Fruit fly (Drosophila melanogaster): ENCODE results near the gene CG17186.

The CG17186 gene

DNA sequence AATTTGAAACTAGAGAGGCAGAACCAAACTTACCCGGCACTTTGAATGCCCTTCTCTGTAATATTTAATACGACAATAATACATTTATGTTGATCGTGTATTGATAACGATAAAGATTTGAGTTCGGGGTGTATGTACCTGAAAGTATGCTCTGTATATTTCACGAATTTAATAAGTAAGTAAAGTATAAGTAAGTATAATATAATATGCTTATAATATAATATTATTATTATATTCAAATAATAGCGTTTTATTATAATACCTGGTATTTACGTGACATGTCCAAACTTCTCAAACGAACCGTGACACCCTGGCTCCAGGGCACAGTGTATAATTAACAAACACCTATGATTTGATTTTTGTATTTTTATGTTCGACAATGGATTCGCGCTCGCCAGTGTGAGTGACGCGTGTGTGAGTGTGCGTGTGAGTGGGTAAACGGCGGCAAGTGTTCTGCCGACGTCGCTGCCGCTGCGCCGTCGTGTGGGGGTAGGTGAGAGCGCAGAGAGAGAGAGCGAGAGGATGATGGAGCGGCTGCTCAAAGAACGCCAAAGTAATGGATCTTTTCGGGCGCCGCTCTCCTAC lies 12.4 kb upstream of the CG17186 start:
- no peak for TF ChIP-seq brk (GFP tag; optimal IDR thresholded peaks at IDR 0.05)
- TF ChIP-seq dmrt93B (GFP tag; optimal IDR thresholded peaks at IDR 0.05), result no peak
- peak; percentile 56 to 70 for TF ChIP-seq dl (GFP tag; optimal IDR thresholded peaks at IDR 0.05; ENCODE audit: insufficient read depth in 1 of 2, partially characterized antibody in 2 of 2)
- TF ChIP-seq N (GFP tag; optimal IDR thresholded peaks at IDR 0.05), result no peak
- no peak for TF ChIP-seq sage (GFP tag; optimal IDR thresholded peaks at IDR 0.05)
- TF ChIP-seq Abd-B (GFP tag; optimal IDR thresholded peaks at IDR 0.05), result no peak
- no peak for TF ChIP-seq Hnf4 (GFP tag; optimal IDR thresholded peaks at IDR 0.05)
- no peak for TF ChIP-seq foxo (GFP tag; optimal IDR thresholded peaks at IDR 0.05)
- no peak for TF ChIP-seq Mio (GFP tag; optimal IDR thresholded peaks at IDR 0.05)
- peak; percentile 78 for TF ChIP-seq Dif (GFP tag; optimal IDR thresholded peaks at IDR 0.05; ENCODE audit: partially characterized antibody)
- TF ChIP-seq GATAd (GFP tag; optimal IDR thresholded peaks at IDR 0.05), result no peak
- no peak for TF ChIP-seq Dfd (GFP tag; optimal IDR thresholded peaks at IDR 0.05)
- no peak for TF ChIP-seq Hr78 (GFP tag; optimal IDR thresholded peaks at IDR 0.05)
- TF ChIP-seq fru (GFP tag; optimal IDR thresholded peaks at IDR 0.05), result peak; percentile 13
- TF ChIP-seq CG32264 (GFP tag; optimal IDR thresholded peaks at IDR 0.05), result no peak
- TF ChIP-seq Hr83 (GFP tag; optimal IDR thresholded peaks at IDR 0.05; ENCODE audit: poor library complexity, severe bottlenecking), result no peak
- TF ChIP-seq sv (GFP tag; optimal IDR thresholded peaks at IDR 0.05), result no peak
- TF ChIP-seq psq (GFP tag; optimal IDR thresholded peaks at IDR 0.05), result no peak
- TF ChIP-seq CG9705 (GFP tag; optimal IDR thresholded peaks at IDR 0.05), result no peak
- TF ChIP-seq usp (GFP tag; optimal IDR thresholded peaks at IDR 0.05), result no peak
- TF ChIP-seq h (GFP tag; optimal IDR thresholded peaks at IDR 0.05), result no peak
- no peak for TF ChIP-seq pan (optimal IDR thresholded peaks at IDR 0.05)
- no peak for TF ChIP-seq ey (GFP tag; optimal IDR thresholded peaks at IDR 0.05)
- TF ChIP-seq tai (GFP tag; optimal IDR thresholded peaks at IDR 0.05), result no peak
- no peak for TF ChIP-seq woc (GFP tag; optimal IDR thresholded peaks at IDR 0.05)
- TF ChIP-seq HLH106 (tag; optimal IDR thresholded peaks at IDR 0.05), result no peak
- no peak for TF ChIP-seq rgr (GFP tag; optimal IDR thresholded peaks at IDR 0.05)

dm6 chr3R:19888156-19888784 lies 11.0 kb upstream of the CG17186 start, which contains the start of gene ninaE:
TSS of gene ninaE (minus strand) at chr3R:19888206.
- TF ChIP-seq foxo (GFP tag; optimal IDR thresholded peaks at IDR 0.05) (no peak), psq (GFP tag; optimal IDR thresholded peaks at IDR 0.05) (no peak), Hr78 (GFP tag; optimal IDR thresholded peaks at IDR 0.05) (no peak), dl (GFP tag; optimal IDR thresholded peaks at IDR 0.05; ENCODE audit: insufficient read depth in 1 of 2, partially characterized antibody in 2 of 2) (no peak), CG9705 (GFP tag; optimal IDR thresholded peaks at IDR 0.05) (no peak), ey (GFP tag; optimal IDR thresholded peaks at IDR 0.05) (no peak), GATAd (GFP tag; optimal IDR thresholded peaks at IDR 0.05) (no peak), CG32264 (GFP tag; optimal IDR thresholded peaks at IDR 0.05) (no peak), woc (GFP tag; optimal IDR thresholded peaks at IDR 0.05) (no peak), OdsH (GFP tag; optimal IDR thresholded peaks at IDR 0.05) (no peak), sage (GFP tag; optimal IDR thresholded peaks at IDR 0.05) (no peak), lola (GFP tag; optimal IDR thresholded peaks at IDR 0.05) (no peak), dsf (GFP tag; optimal IDR thresholded peaks at IDR 0.05; ENCODE audit: borderline replicate concordance) (no peak), usp (GFP tag; optimal IDR thresholded peaks at IDR 0.05) (no peak)

DNA sequence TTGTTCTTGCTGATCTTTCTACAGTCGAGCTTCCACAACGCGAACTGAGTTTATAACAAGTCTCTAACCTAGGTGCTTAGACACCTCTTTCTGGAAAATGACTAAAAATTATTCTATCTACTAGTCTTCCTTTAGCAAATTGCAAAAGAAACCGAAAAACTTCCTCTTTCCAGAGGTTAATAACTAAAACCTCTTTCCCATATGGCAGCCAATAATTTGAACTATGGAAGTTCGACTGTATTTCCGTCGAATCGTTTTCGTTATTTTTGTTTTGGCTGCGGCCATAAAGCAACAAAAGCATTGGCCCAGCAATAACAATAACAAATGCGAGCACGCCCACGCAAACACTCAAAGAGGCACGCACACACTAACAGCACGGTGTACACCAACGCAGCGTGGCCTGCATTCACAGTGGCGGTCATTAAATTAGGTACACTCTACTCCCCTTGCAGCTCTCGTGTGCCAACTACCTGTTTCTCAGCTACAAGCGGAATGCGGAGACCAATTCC lies 3.2 kb upstream of the CG17186 start:
- TF ChIP-seq sage (GFP tag; optimal IDR thresholded peaks at IDR 0.05), result no peak
- TF ChIP-seq rgr (GFP tag; optimal IDR thresholded peaks at IDR 0.05), result peak; percentile 73
- TF ChIP-seq dmrt93B (GFP tag; optimal IDR thresholded peaks at IDR 0.05), result peak; percentile 48
- TF ChIP-seq Rel (GFP tag; optimal IDR thresholded peaks at IDR 0.05), result peak; percentile 52
- peak; percentile 39 for TF ChIP-seq Rel (tag; optimal IDR thresholded peaks at IDR 0.05)
- peak; percentile 74 for TF ChIP-seq ey (GFP tag; optimal IDR thresholded peaks at IDR 0.05)
- peak; percentile 67 for TF ChIP-seq fru (GFP tag; optimal IDR thresholded peaks at IDR 0.05)
- TF ChIP-seq Hnf4 (GFP tag; optimal IDR thresholded peaks at IDR 0.05), result no peak
- TF ChIP-seq psq (GFP tag; optimal IDR thresholded peaks at IDR 0.05), result peak; percentile 17
- peak; percentile 66 for TF ChIP-seq br (GFP tag; optimal IDR thresholded peaks at IDR 0.05)
- peak; percentile 67 for TF ChIP-seq HLH106 (tag; optimal IDR thresholded peaks at IDR 0.05)
- TF ChIP-seq foxo (GFP tag; optimal IDR thresholded peaks at IDR 0.05), result peak; percentile 60 to 79
- TF ChIP-seq Vsx2 (GFP tag; optimal IDR thresholded peaks at IDR 0.05; ENCODE audit: partially characterized antibody), result no peak
- peak; percentile 68 for TF ChIP-seq Sp1 (GFP tag; optimal IDR thresholded peaks at IDR 0.05)
- TF ChIP-seq usp (GFP tag; optimal IDR thresholded peaks at IDR 0.05), result no peak
- peak; percentile 40 for TF ChIP-seq CG9705 (GFP tag; optimal IDR thresholded peaks at IDR 0.05)
- peak; percentile 80 for TF ChIP-seq h (GFP tag; optimal IDR thresholded peaks at IDR 0.05)
- TF ChIP-seq OdsH (GFP tag; optimal IDR thresholded peaks at IDR 0.05), result peak; percentile 69
